Fruit fly (Drosophila melanogaster): ENCODE measurements around the gene CG14147.

DNA sequence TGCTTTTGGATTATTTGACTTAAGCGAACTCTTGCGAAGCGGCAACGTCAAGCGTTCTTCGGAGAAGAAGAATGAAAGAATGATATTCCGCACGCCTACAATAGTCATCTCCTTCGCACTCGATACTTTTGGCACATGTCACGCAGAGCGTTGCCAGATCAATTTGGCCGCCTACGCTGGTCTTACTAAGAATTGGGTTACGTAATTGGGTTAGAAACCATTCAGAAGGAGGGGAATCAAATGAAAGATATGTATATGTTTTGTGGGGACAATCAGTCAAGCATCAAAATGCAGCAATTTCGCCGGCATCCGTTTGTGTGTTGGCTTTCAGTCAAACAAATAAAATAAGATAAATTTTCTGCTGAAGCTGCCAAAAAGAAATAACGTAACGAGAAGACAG is 13.1 kb downstream of the CG14147 start:
- TF ChIP-seq ss (GFP tag; optimal IDR thresholded peaks at IDR 0.05) (no peak), Ets21C (GFP tag; optimal IDR thresholded peaks at IDR 0.05) (no peak), fd59A (GFP tag; optimal IDR thresholded peaks at IDR 0.05) (no peak), CG34406 (GFP tag; optimal IDR thresholded peaks at IDR 0.05) (no peak), Blimp-1 (GFP tag; optimal IDR thresholded peaks at IDR 0.05) (no peak), fkh (GFP tag; optimal IDR thresholded peaks at IDR 0.05) (no peak), Ets96B (tag; optimal IDR thresholded peaks at IDR 0.05) (no peak), CG16779 (tag; optimal IDR thresholded peaks at IDR 0.05) (no peak), Sox102F (GFP tag; optimal IDR thresholded peaks at IDR 0.05) (no peak), CG9139 (GFP tag; optimal IDR thresholded peaks at IDR 0.05) (no peak), Eip93F (GFP tag; optimal IDR thresholded peaks at IDR 0.05) (no peak), Hr38 (GFP tag; optimal IDR thresholded peaks at IDR 0.05) (no peak), eg (GFP tag; IDR thresholded peaks at IDR 0.05) (no peak), Lpt (GFP tag; optimal IDR thresholded peaks at IDR 0.05) (no peak)

Measured in whole organism, prepupa.